Worm (Caenorhabditis elegans): ENCODE results near the gene F59B2.3.

Gene F59B2.3

ce11 chrIII:8978512-8979352, 20.8 kb downstream of the F59B2.3 start:
- TF ChIP-seq sptf-1 (tag; optimal IDR thresholded peaks at IDR 0.05) (no peak), irx-1 (tag; optimal IDR thresholded peaks at IDR 0.05) (no peak), mef-2 (tag; optimal IDR thresholded peaks at IDR 0.05) (no peak), unc-98 (GFP tag; IDR thresholded peaks at IDR 0.05) (no peak), aly-2 (tag; optimal IDR thresholded peaks at IDR 0.05) (no peak), C04F5.9 (tag; optimal IDR thresholded peaks at IDR 0.05) (no peak), pax-3 (tag; optimal IDR thresholded peaks at IDR 0.05) (no peak), unc-30 (tag; optimal IDR thresholded peaks at IDR 0.05) (no peak), dsc-1 (tag; optimal IDR thresholded peaks at IDR 0.05) (peak; percentile 25), ets-5 (GFP tag; IDR thresholded peaks at IDR 0.05) (no peak), mep-1 (tag; optimal IDR thresholded peaks at IDR 0.05) (peak; percentile 13), swsn-7 (tag; optimal IDR thresholded peaks at IDR 0.05) (no peak), zip-4 (GFP tag; optimal IDR thresholded peaks at IDR 0.05) (no peak), lsy-2 (tag; optimal IDR thresholded peaks at IDR 0.05) (no peak), fkh-8 (tag; optimal IDR thresholded peaks at IDR 0.05) (peak; percentile 53), ceh-88 (GFP tag; IDR thresholded peaks at IDR 0.05) (no peak), nhr-12 (tag; optimal IDR thresholded peaks at IDR 0.05) (no peak), lin-14 (GFP tag; optimal IDR thresholded peaks at IDR 0.05) (peak; percentile 47), nhr-71 (tag; optimal IDR thresholded peaks at IDR 0.05) (peak; percentile 61), ceh-82 (tag; optimal IDR thresholded peaks at IDR 0.05) (no peak), zag-1 (tag; optimal IDR thresholded peaks at IDR 0.05) (no peak), fos-1 (tag; optimal IDR thresholded peaks at IDR 0.05) (no peak), lin-39 (tag; optimal IDR thresholded peaks at IDR 0.05) (no peak), C34B4.2 (tag; optimal IDR thresholded peaks at IDR 0.05) (no peak), unc-130 (tag; optimal IDR thresholded peaks at IDR 0.05) (no peak), ceh-90 (tag; optimal IDR thresholded peaks at IDR 0.05) (no peak), Y116A8C.19 (tag; optimal IDR thresholded peaks at IDR 0.05; ENCODE audit: borderline replicate concordance) (no peak), mab-9 (GFP tag; IDR thresholded peaks at IDR 0.05) (no peak), grh-1 (GFP tag; IDR thresholded peaks at IDR 0.05) (no peak), pag-3 (tag; optimal IDR thresholded peaks at IDR 0.05; ENCODE audit: borderline replicate concordance, insufficient read depth) (no peak), dpl-1 (GFP tag; optimal IDR thresholded peaks at IDR 0.05) (no peak), nhr-77 (tag; optimal IDR thresholded peaks at IDR 0.05) (no peak), nhr-11 (tag; optimal IDR thresholded peaks at IDR 0.05) (no peak), egl-13 (tag; optimal IDR thresholded peaks at IDR 0.05) (no peak), lin-15B (tag; optimal IDR thresholded peaks at IDR 0.05) (no peak), nhr-237 (tag; optimal IDR thresholded peaks at IDR 0.05) (no peak), nhr-90 (tag; optimal IDR thresholded peaks at IDR 0.05; ENCODE audit: poor library complexity) (peak; percentile 20), nhr-85 (tag) (no peak), C16A3.4 (tag; optimal IDR thresholded peaks at IDR 0.05) (no peak), efl-1 (optimal IDR thresholded peaks at IDR 0.05) (no peak), efl-1 (GFP tag; optimal IDR thresholded peaks at IDR 0.05 in 1 of 2) (peak in 1 of 2 experiments; percentile 75), fkh-10 (GFP tag; optimal IDR thresholded peaks at IDR 0.05) (no peak), F16B12.6 (tag; optimal IDR thresholded peaks at IDR 0.05) (no peak), aha-1 (tag; optimal IDR thresholded peaks at IDR 0.05) (no peak), sox-4 (tag; optimal IDR thresholded peaks at IDR 0.05) (no peak), sup-37 (GFP tag; optimal IDR thresholded peaks at IDR 0.05) (no peak), tbx-2 (tag; optimal IDR thresholded peaks at IDR 0.05) (no peak), unc-62 (GFP tag; optimal IDR thresholded peaks at IDR 0.05) (no peak), tlp-1 (tag; optimal IDR thresholded peaks at IDR 0.05) (no peak), egl-27 (tag; optimal IDR thresholded peaks at IDR 0.05) (no peak), skn-1 (tag; optimal IDR thresholded peaks at IDR 0.05) (peak; percentile 18), pqm-1 (tag; optimal IDR thresholded peaks at IDR 0.05) (no peak), blmp-1 (tag; optimal IDR thresholded peaks at IDR 0.05) (peak; percentile 17)
